Worm (Caenorhabditis elegans): ENCODE measurements around the gene moma-1.

DNA sequence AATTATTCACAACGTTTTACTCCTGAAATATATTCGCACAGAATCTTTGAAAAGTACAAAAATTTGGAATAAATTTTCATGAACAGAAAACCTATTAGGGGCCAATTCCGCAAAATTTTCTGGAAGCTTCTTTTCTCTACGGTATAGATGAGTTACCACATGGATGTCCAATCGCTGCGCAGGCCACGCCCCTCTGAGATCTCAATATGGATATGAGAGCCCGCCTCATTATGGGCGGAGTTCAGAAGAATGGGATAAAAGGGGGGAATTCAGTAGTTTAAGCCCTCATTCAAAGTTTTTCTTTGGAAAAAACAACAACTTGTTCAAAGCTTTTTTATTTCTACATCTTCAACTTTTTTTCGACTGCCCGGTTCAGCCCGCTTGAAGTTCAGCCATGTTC, 40.7 kb downstream of the moma-1 start, which contains the start of gene daf-7:
- TF ChIP-seq hmg-1.1 (GFP tag; IDR thresholded peaks at IDR 0.05), result no peak
- TF ChIP-seq pha-4 (GFP tag; IDR thresholded peaks at IDR 0.05), result no peak
- no peak for TF ChIP-seq pha-4 (tag; optimal IDR thresholded peaks at IDR 0.05)
- no peak for TF ChIP-seq dpl-1 (GFP tag; optimal IDR thresholded peaks at IDR 0.05)

Measured in whole organism, L4 larva.